Fruit fly (Drosophila melanogaster) whole organism, pupa: ENCODE measurements around the gene CG13083.

Source experiments
- CG10348 ChIP-seq: fragments of 200-800 bp; sonication (Bioruptor generic); IDR thresholded peaks from 2 replicates; pipeline ENCODE4 v1.3.6; 2022; ENCODE audit warnings: missing biosample characterization, missing genetic modification characterization
- CG12605 ChIP-seq: fragments of 200-800 bp; sonication (Bioruptor generic); IDR thresholded peaks from 2 replicates; pipeline ENCODE4 v1.3.6; 2022; ENCODE audit warnings: missing biosample characterization, missing genetic modification characterization
- CG13204 ChIP-seq: fragments of 200-800 bp; sonication (Bioruptor generic); optimal IDR thresholded peaks from 2 replicates; lab custom pipeline; 2018; ENCODE audit warnings: missing biosample characterization, mild to moderate bottlenecking, missing genetic modification characterization, moderate library complexity
- CG14655 ChIP-seq: fragments of 200-800 bp; sonication (Bioruptor generic); optimal IDR thresholded peaks from 3 replicates; lab custom pipeline; 2017; ENCODE audit warnings: mild to moderate bottlenecking, missing biosample characterization, missing genetic modification reagents, missing genetic modification characterization
- CG15710 ChIP-seq: fragments of 200-800 bp; sonication (Bioruptor generic); optimal IDR thresholded peaks from 2 replicates; lab custom pipeline; 2018; ENCODE audit warnings: missing biosample characterization, mild to moderate bottlenecking, missing genetic modification characterization, moderate library complexity
- CG17806 ChIP-seq: fragments of 200-800 bp; sonication (Bioruptor generic); optimal IDR thresholded peaks from 2 replicates; lab custom pipeline; 2018; ENCODE audit warnings: missing biosample characterization, mild to moderate bottlenecking, missing genetic modification characterization, moderate library complexity
- CG32121 ChIP-seq: fragments of 200-800 bp; sonication (Bioruptor generic); IDR thresholded peaks from 2 replicates; pipeline ENCODE4 v1.3.6; 2022; ENCODE audit warnings: missing biosample characterization, missing genetic modification characterization
- CG34367 ChIP-seq: fragments of 200-800 bp; sonication (Bioruptor generic); optimal IDR thresholded peaks from 2 replicates; lab custom pipeline; 2018; ENCODE audit warnings: missing biosample characterization, mild to moderate bottlenecking, missing genetic modification characterization
- CG4496 ChIP-seq: fragments of 200-800 bp; sonication (Bioruptor generic); IDR thresholded peaks from 3 replicates; pipeline ENCODE4 v1.3.6; 2022; ENCODE audit warnings: missing biosample characterization, missing genetic modification characterization
- CG8159 ChIP-seq: fragments of 200-800 bp; sonication (Bioruptor generic); optimal IDR thresholded peaks from 3 replicates; lab custom pipeline; 2018; ENCODE audit warnings: missing biosample characterization, mild to moderate bottlenecking, missing genetic modification characterization, moderate library complexity
- CG8301 ChIP-seq: fragments of 200-800 bp; sonication (Bioruptor generic); optimal IDR thresholded peaks from 2 replicates; lab custom pipeline; 2018; ENCODE audit warnings: missing biosample characterization, mild to moderate bottlenecking, missing genetic modification characterization
- CG9948 ChIP-seq: fragments of 200-800 bp; sonication (Bioruptor generic); optimal IDR thresholded peaks from 2 replicates; lab custom pipeline; 2018; ENCODE audit warnings: missing biosample characterization, mild to moderate bottlenecking, missing genetic modification characterization, moderate library complexity
- D1 ChIP-seq: fragments of 200-800 bp; sonication (Bioruptor generic); optimal IDR thresholded peaks from 2 replicates; lab custom pipeline; 2018; ENCODE audit warnings: missing biosample characterization, mild to moderate bottlenecking, missing genetic modification characterization, moderate library complexity
- EcR ChIP-seq: fragments of 200-800 bp; sonication (Bioruptor generic); optimal IDR thresholded peaks from 3 replicates; lab custom pipeline; 2019; ENCODE audit warnings: missing biosample characterization, missing genetic modification characterization, mild to moderate bottlenecking, moderate library complexity, missing genetic modification reagents
- Ets98B ChIP-seq: fragments of 200-800 bp; sonication (Bioruptor generic); IDR thresholded peaks from 2 replicates; pipeline ENCODE4 v1.3.6; 2022; ENCODE audit warnings: missing biosample characterization, missing genetic modification characterization
- Pif1A ChIP-seq: fragments of 200-800 bp; sonication (Bioruptor generic); optimal IDR thresholded peaks from 3 replicates; lab custom pipeline; 2016; ENCODE audit warnings: missing biosample characterization, missing genetic modification characterization
- Pif1B ChIP-seq: fragments of 200-800 bp; sonication (Bioruptor generic); optimal IDR thresholded peaks from 3 replicates; lab custom pipeline; 2016; ENCODE audit warnings: missing biosample characterization, missing genetic modification characterization
- Snoo ChIP-seq: fragments of 200-800 bp; sonication (Bioruptor generic); optimal IDR thresholded peaks from 3 replicates; lab custom pipeline; 2017; ENCODE audit warnings: missing biosample characterization, mild to moderate bottlenecking, missing genetic modification characterization, inconsistent platforms
- fd96Ca ChIP-seq: fragments of 200-800 bp; sonication (Bioruptor generic); IDR thresholded peaks from 3 replicates; pipeline ENCODE4 v1.3.6; 2022; ENCODE audit warnings: missing biosample characterization, missing genetic modification characterization
- gl ChIP-seq: fragments of 200-800 bp; sonication (Bioruptor generic); optimal IDR thresholded peaks from 2 replicates; lab custom pipeline; 2018; ENCODE audit warnings: missing biosample characterization, mild to moderate bottlenecking, missing genetic modification characterization
- rn ChIP-seq: fragments of 200-800 bp; sonication (Bioruptor generic); IDR thresholded peaks from 2 replicates; pipeline ENCODE4 v1.3.6; 2022; ENCODE audit warnings: missing biosample characterization, missing genetic modification characterization

CG13083 gene

dm6 chr2L:19487190-19487589 is at the start of gene CG13083:
Gene CG13083, plus strand, starts transcription at chr2L:19487490.
- TF ChIP-seq Snoo (tag; lab: Kevin White, UChicago) (no peak), CG12605 (GFP tag; lab: Robert Waterston, UW) (no peak)
- TF ChIP-seq, all 21 proteins: peak for 0

- TF ChIP-seq Ets98B (GFP tag; lab: Robert Waterston, UW) (no peak), Pif1A (GFP tag; lab: Kevin White, UChicago) (peak; percentile 9), CG13204 (GFP tag; lab: Kevin White, UChicago) (no peak), CG15710 (tag; lab: Kevin White, UChicago) (peak; percentile 35), CG14655 (peak; percentile 17), D1 (tag; lab: Kevin White, UChicago) (no peak), fd96Ca (GFP tag; lab: Robert Waterston, UW) (peak; percentile 51; the same call in 1 of the 3 replicates), CG8159 (peak; percentile 40), EcR (peak; percentile 82), CG9948 (tag; lab: Kevin White, UChicago) (peak; percentile 22), gl (tag; lab: Kevin White, UChicago) (no peak), Snoo (tag; lab: Kevin White, UChicago) (peak; percentile 41), CG8301 (tag; lab: Kevin White, UChicago) (peak; percentile 33)
Measured at dm6 chr2L:19438685-19439597, 48.3 kb upstream of the CG13083 start.

dm6 chr2L:19439598-19440230 is 47.6 kb upstream of the CG13083 start:
- TF ChIP-seq Ets98B (GFP tag; lab: Robert Waterston, UW): peak; percentile 21
- TF ChIP-seq CG15710 (tag; lab: Kevin White, UChicago): peak; percentile 43
- TF ChIP-seq CG34367 (tag; lab: Kevin White, UChicago): peak; percentile 49
- TF ChIP-seq CG13204 (GFP tag; lab: Kevin White, UChicago): no peak
- no peak for TF ChIP-seq Pif1B
- peak; percentile 40 for TF ChIP-seq Snoo (tag; lab: Kevin White, UChicago)
- peak; percentile 64 for TF ChIP-seq CG8159
- TF ChIP-seq EcR: no peak
- TF ChIP-seq CG4496: peak; percentile 47; the same call in 1 of the 3 replicates
- TF ChIP-seq CG9948 (tag; lab: Kevin White, UChicago): peak; percentile 48
- TF ChIP-seq rn (GFP tag; lab: Robert Waterston, UW): 0 out of 2 replicates have a peak, but pooled peaks have one; percentile 21
- no peak for TF ChIP-seq D1 (tag; lab: Kevin White, UChicago)
- peak; percentile 61 for TF ChIP-seq CG17806
- no peak for TF ChIP-seq gl (tag; lab: Kevin White, UChicago)
- peak; percentile 49 for TF ChIP-seq Pif1A (GFP tag; lab: Kevin White, UChicago)

- TF ChIP-seq Pif1B (peak; percentile 4), EcR (no peak)
Measured at dm6 chr2L:19440285-19440684, 47.0 kb upstream of the CG13083 start.

- no peak for TF ChIP-seq CG8301 (tag; lab: Kevin White, UChicago)
- peak; percentile 25 for TF ChIP-seq CG15710 (tag; lab: Kevin White, UChicago)
- TF ChIP-seq CG10348: no peak
- TF ChIP-seq fd96Ca (GFP tag; lab: Robert Waterston, UW): peak; percentile 47; the same call in 1 of the 3 replicates
- no peak for TF ChIP-seq CG12605 (GFP tag; lab: Robert Waterston, UW)
- TF ChIP-seq CG14655: no peak
- TF ChIP-seq rn (GFP tag; lab: Robert Waterston, UW): no peak
- no peak; the same call in 2 of the 3 replicates for TF ChIP-seq CG4496
- peak; percentile 18 for TF ChIP-seq Snoo (tag; lab: Kevin White, UChicago)
- TF ChIP-seq gl (tag; lab: Kevin White, UChicago): no peak
- peak; percentile 99 for TF ChIP-seq EcR
- TF ChIP-seq Ets98B (GFP tag; lab: Robert Waterston, UW): peak; percentile 14
- TF ChIP-seq Pif1A (GFP tag; lab: Kevin White, UChicago): no peak
- no peak for TF ChIP-seq Pif1B
- TF ChIP-seq CG13204 (GFP tag; lab: Kevin White, UChicago): no peak
- TF ChIP-seq CG17806: no peak
- TF ChIP-seq CG32121 (GFP tag; lab: Robert Waterston, UW): no peak
- TF ChIP-seq D1 (tag; lab: Kevin White, UChicago): no peak
- no peak for TF ChIP-seq CG34367 (tag; lab: Kevin White, UChicago)
Measured at dm6 chr2L:19440732-19441131, 46.6 kb upstream of the CG13083 start.

- TF ChIP-seq CG12605 (GFP tag; lab: Robert Waterston, UW): 0 out of 2 replicates have a peak, but pooled peaks have one; percentile 10
- TF ChIP-seq CG4496: peak; percentile 44; the same call in 1 of the 3 replicates
- peak; percentile 25; the same call in 1 of the 2 replicates for TF ChIP-seq rn (GFP tag; lab: Robert Waterston, UW)
- TF ChIP-seq CG14655: no peak
- TF ChIP-seq CG8301 (tag; lab: Kevin White, UChicago): no peak
- no peak for TF ChIP-seq Pif1B
- TF ChIP-seq fd96Ca (GFP tag; lab: Robert Waterston, UW): peak; percentile 78
- peak; percentile 38 for TF ChIP-seq Ets98B (GFP tag; lab: Robert Waterston, UW)
- peak; percentile 22; the same call in 1 of the 2 replicates for TF ChIP-seq CG32121 (GFP tag; lab: Robert Waterston, UW)
Measured at dm6 chr2L:19441339-19441738, 46.0 kb upstream of the CG13083 start.
